Fruit fly (Drosophila melanogaster) whole organism, embryonic: Measurements from ENCODE around the gene CG13392.

Source experiments
- Atf-2 ChIP-seq: fragments of 200-800 bp; sonication (Bioruptor generic); optimal IDR thresholded peaks from 2 replicates; lab custom pipeline; 2016; ENCODE audit warnings: missing biosample characterization, missing genetic modification characterization
- C15 ChIP-seq: fragments of 200-800 bp; sonication (Bioruptor generic); IDR thresholded peaks from 3 replicates; pipeline ENCODE4 v1.3.6; 2022; ENCODE audit warnings: missing biosample characterization, missing genetic modification characterization
- CG12155 ChIP-seq: fragments of 200-800 bp; sonication (Bioruptor generic); optimal IDR thresholded peaks from 3 replicates; lab custom pipeline; 2016; ENCODE audit warnings: missing biosample characterization, missing genetic modification characterization
- CG15696 ChIP-seq: fragments of 200-800 bp; sonication (Bioruptor generic); optimal IDR thresholded peaks from 2 replicates; lab custom pipeline; 2019; ENCODE audit warnings: missing biosample characterization, mild to moderate bottlenecking, missing genetic modification characterization, moderate library complexity
- CG17186 ChIP-seq: fragments of 200-800 bp; sonication (Bioruptor generic); optimal IDR thresholded peaks from 3 replicates; lab custom pipeline; 2017; ENCODE audit warnings: missing biosample characterization, missing genetic modification reagents, missing genetic modification characterization
- CG17802 ChIP-seq: fragments of 200-800 bp; sonication (Bioruptor generic); optimal IDR thresholded peaks from 2 replicates; lab custom pipeline; 2018; ENCODE audit warnings: missing biosample characterization, mild to moderate bottlenecking, missing genetic modification characterization, moderate library complexity
- CG34422 ChIP-seq: fragments of 200-800 bp; sonication (Bioruptor generic); IDR thresholded peaks from 3 replicates; pipeline ENCODE4 v1.3.6; 2022; ENCODE audit warnings: missing biosample characterization, missing genetic modification characterization
- CG4404 ChIP-seq: fragments of 200-800 bp; sonication (Bioruptor generic); IDR thresholded peaks from 2 replicates; pipeline ENCODE4 v1.3.6; 2022; ENCODE audit warnings: missing biosample characterization, missing genetic modification characterization
- CG5245 ChIP-seq: fragments of 200-800 bp; sonication (Bioruptor generic); optimal IDR thresholded peaks from 3 replicates; lab custom pipeline; 2016; ENCODE audit warnings: missing biosample characterization, missing genetic modification characterization
- CG6175 ChIP-seq: fragments of 200-800 bp; sonication (Bioruptor generic); IDR thresholded peaks from 3 replicates; pipeline ENCODE4 v1.3.6; 2022; ENCODE audit warnings: missing biosample characterization, missing genetic modification characterization
- CG7271 ChIP-seq: fragments of 200-800 bp; sonication (Bioruptor generic); optimal IDR thresholded peaks from 2 replicates; lab custom pipeline; 2018; ENCODE audit warnings: missing biosample characterization, mild to moderate bottlenecking, missing genetic modification characterization, moderate library complexity
- CG7372 ChIP-seq: fragments of 200-800 bp; sonication (Bioruptor generic); IDR thresholded peaks from 2 replicates; pipeline ENCODE4 v1.3.6; 2022; ENCODE audit warnings: missing biosample characterization, missing genetic modification characterization
- CG8765 ChIP-seq: fragments of 200-800 bp; sonication (Bioruptor generic); IDR thresholded peaks from 2 replicates; pipeline ENCODE4 v1.3.6; 2022; ENCODE audit warnings: missing biosample characterization, missing genetic modification characterization
- CG9437 ChIP-seq: fragments of 200-800 bp; sonication (Bioruptor generic); optimal IDR thresholded peaks from 2 replicates; lab custom pipeline; 2018; ENCODE audit warnings: missing biosample characterization, mild to moderate bottlenecking, missing genetic modification characterization
- CrebB ChIP-seq: fragments of 200-800 bp; sonication (Bioruptor generic); optimal IDR thresholded peaks from 3 replicates; lab custom pipeline; 2018; ENCODE audit warnings: missing biosample characterization, mild to moderate bottlenecking, missing genetic modification characterization
- Dad ChIP-seq: fragments of 200-800 bp; sonication (Bioruptor generic); optimal IDR thresholded peaks from 3 replicates; lab custom pipeline; 2016; ENCODE audit warnings: missing biosample characterization, missing genetic modification characterization
- HLH4C ChIP-seq: fragments of 200-800 bp; sonication (Bioruptor generic); IDR thresholded peaks from 3 replicates; pipeline ENCODE4 v1.3.6; 2022; ENCODE audit warnings: missing biosample characterization, missing genetic modification characterization; ENCODE audit not compliant: partially characterized antibody
- HLH54F ChIP-seq: fragments of 200-800 bp; sonication (Bioruptor generic); optimal IDR thresholded peaks from 3 replicates; lab custom pipeline; 2016; ENCODE audit warnings: missing biosample characterization, missing genetic modification characterization
- HmgD ChIP-seq: fragments of 200-800 bp; sonication (Bioruptor generic); optimal IDR thresholded peaks from 3 replicates; lab custom pipeline; 2016; ENCODE audit warnings: missing biosample characterization, missing genetic modification characterization
- Hr78 ChIP-seq, 2 experiments: fragments of 200-800 bp in 1 of 2; fragments of >200 bp in 1 of 2; sonication (Bioruptor generic) in 1 of 2; optimal IDR thresholded peaks; 2 replicates each; lab custom pipeline; 2017 to 2019; ENCODE audit warnings: missing biosample characterization in 2 of 2, missing genetic modification characterization in 2 of 2, mild to moderate bottlenecking in 1 of 2, moderate library complexity in 1 of 2
- Jarid2 ChIP-seq: fragments of 200-800 bp; sonication (Bioruptor generic); optimal IDR thresholded peaks from 3 replicates; lab custom pipeline; 2017; ENCODE audit warnings: mild to moderate bottlenecking, missing biosample characterization, missing genetic modification reagents, missing genetic modification characterization
- Mrtf ChIP-seq: fragments of 200-800 bp; sonication (Bioruptor generic); IDR thresholded peaks from 3 replicates; pipeline ENCODE4 v1.3.6; 2022; ENCODE audit warnings: missing biosample characterization, missing genetic modification characterization
- Sox102F ChIP-seq: fragments of 200-800 bp; sonication (Bioruptor generic); optimal IDR thresholded peaks from 2 replicates; lab custom pipeline; 2018; ENCODE audit warnings: missing biosample characterization, mild to moderate bottlenecking, missing genetic modification characterization, moderate library complexity
- Tbp ChIP-seq: fragments of >200 bp; optimal IDR thresholded peaks from 2 replicates; lab custom pipeline; 2018; ENCODE audit warnings: missing biosample characterization, missing genetic modification characterization
- Trl ChIP-seq, 3 experiments: fragments of >200 bp in 2 of 3; fragments of 200-800 bp in 1 of 3; sonication (Bioruptor generic) in 1 of 3; optimal IDR thresholded peaks; 2 replicates in 1 of 3; 3 replicates in 2 of 3; lab custom pipeline; 2016 to 2017; ENCODE audit warnings: missing biosample characterization in 1 of 3, missing genetic modification characterization in 1 of 3
- Vsx1 ChIP-seq: fragments of 200-800 bp; sonication (Bioruptor generic); optimal IDR thresholded peaks from 2 replicates; lab custom pipeline; 2017; ENCODE audit warnings: missing biosample characterization, mild to moderate bottlenecking, missing genetic modification characterization, missing genetic modification reagents
- Xbp1 ChIP-seq: fragments of 200-800 bp; sonication (Bioruptor generic); optimal IDR thresholded peaks from 3 replicates; lab custom pipeline; 2016; ENCODE audit warnings: missing biosample characterization, mild to moderate bottlenecking, missing genetic modification characterization
- aop ChIP-seq: fragments of 200-800 bp; sonication (Bioruptor generic); IDR thresholded peaks from 2 replicates; pipeline ENCODE4 v1.3.6; 2022; ENCODE audit warnings: missing biosample characterization, missing genetic modification characterization
- btn ChIP-seq: fragments of 200-800 bp; sonication (Bioruptor generic); optimal IDR thresholded peaks from 2 replicates; lab custom pipeline; 2016; ENCODE audit warnings: missing biosample characterization, missing genetic modification characterization
- cg ChIP-seq: fragments of 200-800 bp; sonication (Bioruptor generic); optimal IDR thresholded peaks from 3 replicates; lab custom pipeline; 2019; ENCODE audit warnings: missing biosample characterization, mild to moderate bottlenecking, missing genetic modification characterization, moderate library complexity
- chm ChIP-seq: fragments of 200-800 bp; sonication (Bioruptor generic); IDR thresholded peaks from 2 replicates; pipeline ENCODE4 v1.3.6; 2022; ENCODE audit warnings: missing biosample characterization, missing genetic modification characterization
- exex ChIP-seq: fragments of 200-800 bp; sonication (Bioruptor generic); optimal IDR thresholded peaks from 4 replicates; lab custom pipeline; 2018; ENCODE audit warnings: missing biosample characterization, mild to moderate bottlenecking, missing genetic modification characterization, moderate library complexity
- fd102C ChIP-seq: fragments of 200-800 bp; sonication (Bioruptor generic); optimal IDR thresholded peaks from 2 replicates; lab custom pipeline; 2018; ENCODE audit warnings: missing biosample characterization, mild to moderate bottlenecking, missing genetic modification characterization, moderate library complexity
- gcm2 ChIP-seq: fragments of 200-800 bp; sonication (Bioruptor generic); optimal IDR thresholded peaks from 2 replicates; lab custom pipeline; 2016; ENCODE audit warnings: missing biosample characterization, missing genetic modification characterization
- hb ChIP-seq: fragments of 200-800 bp; sonication (Bioruptor generic); IDR thresholded peaks from 3 replicates; pipeline ENCODE4 v1.3.6; 2022; ENCODE audit warnings: missing biosample characterization, missing genetic modification characterization; ENCODE audit not compliant: partially characterized antibody
- kni ChIP-seq: fragments of 200-800 bp; sonication (Bioruptor generic); optimal IDR thresholded peaks from 3 replicates; lab custom pipeline; 2017; ENCODE audit warnings: mild to moderate bottlenecking, missing biosample characterization, missing genetic modification reagents, missing genetic modification characterization
- mam ChIP-seq: fragments of 200-800 bp; sonication (Bioruptor generic); optimal IDR thresholded peaks from 3 replicates; lab custom pipeline; 2016; ENCODE audit warnings: missing biosample characterization, missing genetic modification characterization
- nmo ChIP-seq: fragments of 200-800 bp; sonication (Bioruptor generic); optimal IDR thresholded peaks from 2 replicates; lab custom pipeline; 2018; ENCODE audit warnings: missing biosample characterization, mild to moderate bottlenecking, missing genetic modification characterization, moderate library complexity
- pan ChIP-seq, 4 experiments: fragments of >200 bp in 3 of 4; fragments of 200-800 bp in 1 of 4; sonication (Bioruptor generic) in 1 of 4; optimal IDR thresholded peaks in 3 of 4; IDR thresholded peaks in 1 of 4; 2 replicates each; pipeline versions ENCODE4 v1.3.6 to Lab custom; 2017 to 2022; ENCODE audit warnings: missing biosample characterization in 2 of 4, missing genetic modification characterization in 2 of 4, mixed read lengths in 1 of 4
- pros ChIP-seq: fragments of 200-800 bp; sonication (Bioruptor generic); optimal IDR thresholded peaks from 3 replicates; lab custom pipeline; 2019; ENCODE audit warnings: missing biosample characterization, mild to moderate bottlenecking, missing genetic modification characterization, moderate library complexity
- row ChIP-seq: fragments of 200-800 bp; sonication (Bioruptor generic); IDR thresholded peaks from 3 replicates; pipeline ENCODE4 v1.3.6; 2022; ENCODE audit warnings: missing biosample characterization, missing genetic modification characterization
- slbo ChIP-seq: fragments of 200-800 bp; sonication (Bioruptor generic); IDR thresholded peaks from 2 replicates; pipeline ENCODE4 v1.3.6; 2022; ENCODE audit warnings: missing biosample characterization, missing genetic modification characterization
- tin ChIP-seq: fragments of 200-800 bp; sonication (Bioruptor generic); optimal IDR thresholded peaks from 3 replicates; lab custom pipeline; 2016; ENCODE audit warnings: missing biosample characterization, missing genetic modification characterization
- tna ChIP-seq: fragments of 200-800 bp; sonication (Bioruptor generic); IDR thresholded peaks from 2 replicates; pipeline ENCODE4 v1.3.6; 2022; ENCODE audit warnings: missing biosample characterization, missing genetic modification characterization; ENCODE audit not compliant: partially characterized antibody
- twi ChIP-seq: fragments of 200-800 bp; optimal IDR thresholded peaks from 2 replicates; lab custom pipeline; 2019; ENCODE audit warnings: missing biosample characterization, mild to moderate bottlenecking, missing genetic modification characterization, moderate library complexity
- tx ChIP-seq: fragments of 200-800 bp; sonication (Bioruptor generic); optimal IDR thresholded peaks from 2 replicates; lab custom pipeline; 2016; ENCODE audit warnings: missing biosample characterization, missing genetic modification characterization
- wor ChIP-seq: fragments of 200-800 bp; sonication (Bioruptor generic); IDR thresholded peaks from 2 replicates; pipeline ENCODE4 v1.3.6; 2022; ENCODE audit warnings: missing biosample characterization, missing genetic modification characterization

CG13392 gene

DNA sequence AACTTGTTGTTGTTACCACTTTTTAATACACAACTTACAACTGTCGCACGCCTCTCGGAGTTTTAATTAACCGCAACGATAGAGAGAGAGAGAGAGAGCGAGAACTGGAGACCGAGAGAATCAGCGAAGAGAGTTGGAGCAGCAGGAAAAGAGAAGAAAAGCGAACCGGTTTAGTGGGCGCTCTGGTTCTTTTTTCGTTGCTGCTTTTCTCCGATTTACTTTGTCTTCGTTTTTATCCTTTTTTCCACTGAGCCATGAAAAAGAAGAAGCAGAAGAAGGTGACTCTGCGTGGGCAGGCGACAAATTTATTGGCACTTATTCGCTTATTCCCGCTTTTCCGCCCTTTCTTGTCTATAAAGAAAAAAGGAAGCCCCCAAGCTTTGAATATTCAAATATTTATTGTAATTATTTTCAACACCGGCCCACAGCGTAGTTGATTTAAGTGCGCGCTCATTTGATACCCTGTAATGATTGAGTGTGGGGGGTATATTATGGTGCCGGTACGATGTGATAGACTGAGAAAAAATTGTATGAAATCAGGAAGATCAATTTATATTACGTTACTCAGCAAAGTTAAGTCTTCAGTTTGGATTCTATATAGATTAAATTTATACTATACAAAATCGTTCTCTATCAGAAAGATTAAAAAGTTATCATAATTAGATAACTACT lies 37.8 kb upstream of the CG13392 start (continued):
- TF ChIP-seq row (GFP tag; lab: Robert Waterston, UW), result peak; percentile 42; the same call in 2 of the 3 replicates
- peak; percentile 10 for TF ChIP-seq kni

DNA sequence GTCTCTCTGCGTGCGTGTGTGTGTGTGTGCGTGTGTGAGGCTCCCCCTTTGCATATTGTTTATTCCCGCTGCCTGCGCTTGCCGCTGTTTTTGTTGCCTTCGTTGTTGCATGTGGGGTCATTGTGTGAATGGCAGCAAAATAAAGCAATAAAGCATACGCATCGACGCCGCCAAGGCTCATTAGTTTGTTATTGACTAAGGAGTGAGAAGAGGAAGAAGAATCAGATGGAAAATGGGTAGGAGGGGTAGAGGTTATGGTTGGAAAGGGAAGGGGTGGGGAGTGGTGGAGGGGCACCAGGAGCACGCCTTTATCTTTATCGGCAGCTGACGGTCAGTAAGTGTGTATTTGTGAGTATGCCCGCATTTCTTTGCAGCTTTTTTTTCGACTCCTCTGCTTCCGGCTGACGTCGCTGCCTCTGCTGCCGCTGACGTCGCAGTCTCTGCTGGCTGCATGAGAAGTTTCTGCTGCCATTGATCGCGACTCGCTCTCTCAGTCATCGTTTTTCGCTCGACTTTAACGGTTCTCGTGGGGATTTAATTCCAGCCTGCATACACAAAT lies 36.9 kb upstream of the CG13392 start:
- TF ChIP-seq chm (GFP tag; lab: Robert Waterston, UW) (no peak), CG5245 (GFP tag; lab: Kevin White, UChicago) (no peak), pros (GFP tag; lab: Kevin White, UChicago) (peak; percentile 77), HmgD (GFP tag; lab: Kevin White, UChicago) (no peak), Jarid2 (no peak), CrebB (tag; lab: Kevin White, UChicago) (no peak), gcm2 (GFP tag; lab: Kevin White, UChicago) (no peak), CG7271 (tag; lab: Kevin White, UChicago) (no peak), nmo (no peak), CG8765 (GFP tag; lab: Robert Waterston, UW) (no peak), HLH54F (GFP tag; lab: Kevin White, UChicago) (no peak), Trl (optimal IDR thresholded peaks at IDR 0.05; lab: Kevin White, UChicago) (no peak), Trl (GFP tag; optimal IDR thresholded peaks at IDR 0.05; lab: Kevin White, UChicago) (no peak), tna (GFP tag; lab: Robert Waterston, UW) (no peak), exex (tag; lab: Kevin White, UChicago) (no peak), CG4404 (no peak), tin (GFP tag; lab: Kevin White, UChicago) (no peak), CG15696 (tag; lab: Kevin White, UChicago) (no peak), cg (peak; percentile 68), CG17186 (GFP tag; lab: Kevin White, UChicago) (no peak), hb (GFP tag; lab: Robert Waterston, UW) (no peak), Tbp (GFP tag; lab: Kevin White, UChicago) (no peak), aop (GFP tag; lab: Robert Waterston, UW) (peak; percentile 34; the same call in 1 of the 2 replicates), CG34422 (GFP tag; lab: Robert Waterston, UW) (no peak), C15 (GFP tag; lab: Robert Waterston, UW) (no peak), Sox102F (GFP tag; lab: Kevin White, UChicago) (no peak), Vsx1 (no peak), slbo (GFP tag; lab: Robert Waterston, UW) (no peak), CG9437 (GFP tag; lab: Kevin White, UChicago) (no peak), twi (tag; lab: Kevin White, UChicago) (peak; percentile 49), CG6175 (GFP tag; lab: Robert Waterston, UW) (no peak), tx (GFP tag; lab: Kevin White, UChicago) (no peak), fd102C (no peak), btn (GFP tag; lab: Kevin White, UChicago) (no peak), Atf-2 (no peak), Dad (GFP tag; lab: Kevin White, UChicago) (no peak), Xbp1 (GFP tag; lab: Kevin White, UChicago) (no peak), wor (GFP tag; lab: Robert Waterston, UW) (no peak), CG17802 (no peak), Mrtf (0 out of 3 replicates have a peak, but pooled peaks have one; percentile 17), mam (no peak), HLH4C (GFP tag; lab: Robert Waterston, UW) (no peak), CG7372 (GFP tag; lab: Robert Waterston, UW) (no peak), Hr78 (GFP tag; optimal IDR thresholded peaks at IDR 0.05; lab: Kevin White, UChicago) (peak in 1 of 2 experiments; percentile 79), CG12155 (GFP tag; lab: Kevin White, UChicago) (no peak), pan (optimal IDR thresholded peaks at IDR 0.05; lab: Kevin White, UChicago) (no peak), pan (GFP tag; optimal IDR thresholded peaks at IDR 0.05 in 1 of 2, IDR thresholded peaks at IDR 0.05 in 1 of 2) (no peak)
